Fruit fly (Drosophila melanogaster) whole organism: ENCODE measurements around the gene Ets97D.

Experiments
- CG8478 ChIP-seq: fragments of >200 bp; optimal IDR thresholded peaks from 2 replicates; lab custom pipeline; 2018; ENCODE audit warnings: inconsistent platforms
- Dll ChIP-seq: fragments of >200 bp; optimal IDR thresholded peaks from 2 replicates; lab custom pipeline; 2017
- EcR ChIP-seq, 2 experiments: fragments of >200 bp; optimal IDR thresholded peaks; 2 replicates each; lab custom pipeline; 2017; ENCODE audit warnings: missing biosample characterization in 2 of 2, missing genetic modification characterization in 2 of 2, missing genetic modification reagents in 2 of 2
- pan ChIP-seq: fragments of >200 bp; optimal IDR thresholded peaks from 2 replicates; lab custom pipeline; 2017
- psq ChIP-seq: fragments of >200 bp; optimal IDR thresholded peaks from 2 replicates; lab custom pipeline; 2017
- usp ChIP-seq: fragments of >200 bp; optimal IDR thresholded peaks from 2 replicates; lab custom pipeline; 2017; ENCODE audit warnings: missing biosample characterization, missing genetic modification characterization, mixed read lengths

Gene Ets97D

DNA sequence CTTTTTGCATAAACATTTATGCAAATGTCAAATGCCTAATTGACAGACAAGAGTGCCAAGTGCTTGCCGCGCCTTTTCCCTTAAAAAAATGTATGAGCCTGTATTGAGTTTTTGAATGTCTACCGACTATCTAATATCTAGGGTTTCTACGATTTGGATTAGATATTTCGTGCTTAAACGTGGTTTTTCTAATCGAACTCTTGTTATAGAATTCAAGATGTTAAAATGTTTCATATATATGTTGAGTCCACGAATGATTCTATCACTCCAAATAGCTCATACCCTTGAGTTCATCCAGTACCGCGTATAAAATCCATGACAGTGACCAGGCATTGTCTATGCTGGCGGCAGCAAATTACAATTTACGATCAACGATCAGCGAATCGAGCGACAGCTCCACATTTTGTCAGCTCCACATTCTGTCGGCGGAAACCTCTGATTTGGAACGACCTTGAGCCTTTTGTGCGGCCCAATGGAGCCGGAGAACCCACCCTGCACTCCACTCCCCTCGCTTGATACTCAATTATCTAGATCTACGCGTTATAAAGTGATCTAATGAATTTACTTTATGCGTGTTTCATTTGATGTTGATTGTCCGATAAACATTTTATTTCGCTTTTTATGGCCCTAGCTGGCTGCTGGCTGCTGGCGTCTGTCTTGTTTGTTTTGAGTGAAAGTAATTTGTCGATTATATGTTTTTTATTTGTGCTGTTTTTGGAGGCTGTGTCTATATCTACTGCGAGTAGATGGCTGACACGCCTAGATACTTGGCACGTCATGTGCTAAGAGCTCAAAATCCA is 5.8 kb downstream of the Ets97D start:
- TF ChIP-seq EcR (GFP tag; optimal IDR thresholded peaks at IDR 0.05; lab: Kevin White, UChicago) (no peak), usp (GFP tag; lab: Kevin White, UChicago) (no peak), Dll (lab: Kevin White, UChicago) (no peak), pan (lab: Kevin White, UChicago) (no peak), CG8478 (no peak), psq (no peak)

DNA sequence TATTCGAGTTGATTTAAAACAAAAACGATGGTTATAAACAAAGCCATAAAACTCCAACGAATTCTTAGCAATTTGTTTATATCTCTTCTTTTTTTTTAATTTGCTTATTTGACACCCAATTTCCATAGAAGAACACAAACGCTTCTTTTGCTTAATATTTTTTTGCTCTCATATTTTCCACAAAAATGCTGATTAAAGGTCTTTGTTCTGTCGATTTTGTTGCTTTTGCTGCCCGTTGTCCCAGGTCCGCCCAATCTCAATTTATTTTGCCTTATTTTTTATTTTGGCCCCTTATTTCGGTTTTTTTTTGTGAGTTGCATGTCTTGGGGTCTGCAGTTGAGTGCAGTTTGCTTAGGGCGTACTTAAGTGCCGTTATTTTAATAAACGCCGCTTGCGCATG is 6.7 kb downstream of the Ets97D start:
- TF ChIP-seq Dll (lab: Kevin White, UChicago) (no peak), CG8478 (no peak), usp (GFP tag; lab: Kevin White, UChicago) (no peak), EcR (GFP tag; optimal IDR thresholded peaks at IDR 0.05; lab: Kevin White, UChicago) (no peak), psq (no peak), pan (lab: Kevin White, UChicago) (no peak)

DNA sequence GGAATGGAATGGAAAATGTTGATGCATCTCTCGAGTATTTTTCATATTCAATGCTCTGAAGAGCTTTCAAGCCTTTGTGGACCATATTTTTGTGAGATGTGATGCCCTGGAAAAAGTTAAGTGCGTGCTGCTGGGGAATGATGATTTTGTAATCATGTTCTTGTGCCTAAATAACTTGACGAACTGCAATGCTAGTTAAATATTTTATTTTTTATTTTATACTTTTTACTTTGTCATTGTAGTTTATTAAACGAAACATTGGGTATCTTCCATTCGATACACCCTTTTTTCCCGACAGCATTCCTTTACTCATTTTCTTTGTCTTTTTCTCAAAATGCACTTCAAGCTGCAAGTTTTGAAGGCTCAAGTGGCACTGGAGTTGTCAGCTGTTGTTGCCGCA is 12.7 kb downstream of the Ets97D start:
- TF ChIP-seq Dll (lab: Kevin White, UChicago): no peak
- TF ChIP-seq pan (lab: Kevin White, UChicago): peak; percentile 49

DNA sequence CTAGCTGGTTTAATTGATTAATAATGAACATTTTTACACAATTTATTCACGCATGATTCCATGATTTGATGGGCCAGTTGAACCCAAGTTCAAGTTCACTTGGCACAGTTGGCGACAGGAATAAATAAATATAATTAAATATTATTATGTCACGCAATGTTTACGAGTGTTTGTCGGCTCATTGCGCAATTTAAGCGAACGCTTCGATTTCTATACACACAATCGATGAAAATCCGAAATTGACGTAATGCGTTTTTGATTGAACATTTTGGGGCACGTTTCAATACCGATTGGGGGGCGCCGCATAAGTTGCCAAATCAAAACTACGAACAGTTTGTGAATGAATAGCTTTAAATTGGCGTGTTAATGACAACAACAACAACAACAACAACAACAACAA is 15.4 kb downstream of the Ets97D start:
- TF ChIP-seq EcR (GFP tag; optimal IDR thresholded peaks at IDR 0.05; lab: Kevin White, UChicago) (no peak), pan (lab: Kevin White, UChicago) (no peak), psq (no peak), Dll (lab: Kevin White, UChicago) (no peak), usp (GFP tag; lab: Kevin White, UChicago) (no peak), CG8478 (no peak)

DNA sequence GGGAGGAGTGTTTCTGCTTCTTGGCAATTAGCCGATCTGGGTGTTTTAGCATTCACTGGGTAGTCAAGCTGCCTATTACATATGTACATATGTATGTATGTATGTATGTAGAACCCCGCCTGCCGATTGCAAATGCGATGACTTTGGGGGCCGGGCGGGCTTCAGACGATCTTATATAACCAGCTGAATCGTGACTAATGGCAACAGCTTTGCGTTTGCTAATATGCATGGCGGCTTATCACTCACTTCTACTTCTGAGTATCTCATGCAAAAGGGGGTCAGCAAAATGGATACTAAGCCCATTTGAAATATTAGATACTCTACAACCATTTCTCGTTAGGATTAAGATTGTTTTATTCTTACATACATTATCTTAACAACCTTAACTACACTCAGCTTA is 16.4 kb downstream of the Ets97D start:
- TF ChIP-seq CG8478 (no peak), EcR (GFP tag; optimal IDR thresholded peaks at IDR 0.05; lab: Kevin White, UChicago) (no peak), Dll (lab: Kevin White, UChicago) (no peak), psq (no peak), usp (GFP tag; lab: Kevin White, UChicago) (no peak), pan (lab: Kevin White, UChicago) (no peak)

DNA sequence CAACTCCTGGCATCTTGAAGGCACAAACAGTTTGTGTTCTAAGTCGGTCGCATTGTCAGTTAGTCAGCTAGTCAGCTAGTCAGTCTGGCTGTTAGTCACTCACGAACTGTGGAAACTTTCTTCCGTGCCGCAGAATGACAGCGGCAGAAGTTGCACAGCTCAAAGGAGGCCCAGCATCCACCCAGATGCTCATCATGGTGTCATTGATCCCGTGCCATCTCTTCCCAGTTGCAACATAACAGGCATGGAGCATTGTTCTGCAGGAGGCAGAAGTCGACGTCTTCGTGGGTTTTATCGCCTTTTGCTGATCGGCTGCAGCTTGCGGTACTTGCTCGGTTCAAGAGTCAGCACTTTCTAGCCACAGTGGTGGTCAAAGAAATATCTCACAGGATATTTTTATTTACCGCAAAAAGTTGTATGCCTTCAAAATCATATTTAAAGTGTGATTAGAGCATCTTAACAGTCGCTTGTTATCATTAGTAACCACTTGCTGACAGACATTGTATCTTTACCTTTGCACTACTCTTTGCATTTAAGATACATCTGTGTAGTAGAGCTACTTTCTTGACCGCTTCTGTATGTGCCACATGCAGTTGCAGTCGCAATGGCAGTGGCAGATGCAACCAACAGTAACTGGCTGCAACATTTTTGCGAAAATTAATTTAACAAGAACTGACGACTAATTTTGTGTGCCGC is 18.9 kb downstream of the Ets97D start:
- TF ChIP-seq EcR (GFP tag; optimal IDR thresholded peaks at IDR 0.05; lab: Kevin White, UChicago) (peak in 1 of 2 experiments; percentile 76), psq (no peak)

DNA sequence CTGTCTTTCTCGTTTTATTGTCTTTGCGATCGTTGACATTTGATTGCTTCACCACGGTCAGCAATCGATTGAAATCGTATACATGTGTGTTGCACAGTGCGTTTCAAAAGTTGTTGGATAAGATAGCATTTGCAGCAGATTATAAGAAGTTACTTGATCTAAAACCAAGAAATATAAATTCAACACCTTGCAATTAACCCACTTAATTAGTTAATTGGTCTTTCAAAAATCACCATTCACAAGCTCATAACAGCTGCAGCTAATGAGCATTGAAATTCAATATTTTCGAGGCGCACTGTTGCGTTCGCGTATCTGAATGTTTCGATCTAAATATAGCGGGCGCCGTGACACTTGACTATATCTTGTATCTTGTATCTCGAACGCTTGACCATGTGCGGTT is 19.9 kb downstream of the Ets97D start:
- TF ChIP-seq EcR (GFP tag; optimal IDR thresholded peaks at IDR 0.05; lab: Kevin White, UChicago) (peak in 1 of 2 experiments; percentile 34), CG8478 (no peak)

DNA sequence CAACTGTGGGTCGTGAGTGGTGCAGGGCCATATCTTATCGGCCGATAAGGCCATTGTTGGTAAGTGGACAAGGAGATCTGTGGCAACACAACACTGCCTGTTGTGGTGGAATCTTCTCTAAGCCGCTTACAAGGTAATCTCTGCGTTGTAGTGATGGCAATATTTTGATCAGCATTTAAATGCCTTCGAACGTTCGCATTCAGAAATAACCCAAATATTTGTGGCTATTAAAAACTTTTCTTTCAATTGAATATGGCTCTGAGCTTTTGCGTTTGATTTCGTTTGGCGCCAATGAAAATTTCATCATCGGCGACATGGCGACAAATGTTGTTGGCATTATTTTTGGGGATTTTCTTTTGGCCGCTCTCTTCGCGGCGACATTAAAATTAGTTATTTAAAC is 22.2 kb downstream of the Ets97D start:
- TF ChIP-seq usp (GFP tag; lab: Kevin White, UChicago) (no peak), psq (no peak), CG8478 (no peak), Dll (lab: Kevin White, UChicago) (no peak), pan (lab: Kevin White, UChicago) (no peak), EcR (GFP tag; optimal IDR thresholded peaks at IDR 0.05; lab: Kevin White, UChicago) (no peak)

DNA sequence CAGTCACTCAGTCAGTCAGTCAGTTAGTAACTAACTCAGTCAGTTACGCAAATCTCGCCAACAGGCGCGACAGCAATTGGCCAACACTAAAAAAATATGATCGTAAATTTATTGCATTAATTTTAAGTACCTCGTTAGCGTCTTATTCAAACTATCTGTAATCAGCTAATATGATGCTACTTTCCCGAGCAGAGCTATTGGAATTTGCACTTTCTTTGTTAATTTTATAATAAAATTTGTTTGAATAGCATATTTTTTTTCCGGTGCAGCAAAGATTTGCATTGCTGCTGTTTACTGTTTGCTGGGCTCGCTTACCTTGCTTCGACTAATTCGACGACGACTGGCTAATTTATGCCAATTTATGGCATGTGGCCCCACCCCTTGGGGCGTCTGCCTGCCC is 22.6 kb downstream of the Ets97D start:
- no peak for TF ChIP-seq EcR (GFP tag; optimal IDR thresholded peaks at IDR 0.05; lab: Kevin White, UChicago)
- no peak for TF ChIP-seq usp (GFP tag; lab: Kevin White, UChicago)
- TF ChIP-seq psq: no peak
- no peak for TF ChIP-seq pan (lab: Kevin White, UChicago)
- no peak for TF ChIP-seq CG8478

DNA sequence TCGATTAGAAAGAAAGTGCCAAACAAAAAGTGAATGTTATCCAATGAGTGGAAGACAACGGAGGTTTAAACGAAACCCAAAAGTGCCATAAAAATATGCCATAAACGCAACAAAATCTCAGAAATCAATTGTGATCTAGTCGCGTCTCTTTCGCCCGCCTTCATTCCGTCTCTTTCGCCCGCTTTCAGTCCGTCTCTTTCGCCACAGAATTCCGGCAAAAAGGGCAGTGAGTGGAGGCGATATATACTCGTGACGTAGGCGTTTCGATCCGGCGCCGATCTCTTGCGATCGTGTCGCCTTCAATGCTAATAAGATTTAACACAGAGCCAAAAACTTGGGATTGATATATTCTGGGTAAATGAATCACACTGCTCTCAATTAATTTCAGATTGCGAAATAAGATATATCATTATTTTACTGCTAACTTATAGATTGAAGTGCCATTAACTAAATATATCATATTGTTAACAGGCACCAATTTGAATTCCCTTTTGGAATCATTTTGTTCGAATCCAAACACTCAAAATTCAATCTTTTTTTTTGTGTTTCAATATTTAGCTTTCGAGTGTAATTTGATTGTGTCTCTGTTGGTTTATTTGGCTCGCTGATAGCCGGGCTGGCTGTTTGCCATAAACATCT is 24.5 kb downstream of the Ets97D start:
- TF ChIP-seq CG8478 (no peak), pan (lab: Kevin White, UChicago) (no peak)

DNA sequence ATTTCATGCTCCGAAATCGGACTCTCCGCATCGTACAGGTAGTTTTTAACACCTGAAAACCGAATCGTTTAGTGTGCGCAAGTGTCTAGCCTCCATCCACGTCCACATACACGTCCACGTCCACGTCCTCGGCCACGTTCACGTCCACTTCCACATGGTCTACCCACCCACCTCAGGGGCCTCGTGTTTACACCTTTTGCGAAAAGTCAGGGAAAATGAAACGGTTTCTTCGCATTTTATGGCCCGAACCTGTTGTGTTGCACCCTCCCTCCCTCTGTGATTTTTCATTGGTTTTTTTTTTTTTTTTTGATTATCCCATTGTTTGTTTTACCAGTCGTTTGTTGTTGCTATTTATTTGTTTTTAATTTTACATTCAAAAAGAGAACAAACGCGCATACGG is 25.5 kb downstream of the Ets97D start:
- TF ChIP-seq pan (lab: Kevin White, UChicago): no peak
- no peak for TF ChIP-seq CG8478
- no peak for TF ChIP-seq EcR (GFP tag; optimal IDR thresholded peaks at IDR 0.05; lab: Kevin White, UChicago)
- TF ChIP-seq Dll (lab: Kevin White, UChicago): no peak
- TF ChIP-seq psq: no peak

DNA sequence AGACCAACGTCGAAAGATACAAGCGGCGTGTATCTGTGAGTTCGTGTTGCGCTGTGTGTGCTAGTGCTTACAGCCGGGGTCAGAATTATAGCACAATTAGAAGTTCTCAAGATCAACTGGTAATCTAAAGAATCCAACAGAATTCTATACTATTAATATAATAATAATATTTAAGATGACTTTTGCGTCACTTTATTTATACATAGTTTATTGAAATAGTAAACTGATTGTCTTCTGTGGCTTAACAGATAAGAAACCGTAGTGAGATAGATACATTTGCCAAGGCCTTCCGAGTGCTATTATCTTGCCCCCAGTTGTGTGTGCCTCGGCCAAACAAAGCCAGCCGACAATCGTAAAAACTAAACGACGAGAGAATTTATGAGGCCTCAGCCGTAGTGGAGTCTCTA is 26.4 kb downstream of the Ets97D start:
- TF ChIP-seq usp (GFP tag; lab: Kevin White, UChicago): no peak
- TF ChIP-seq EcR (GFP tag; optimal IDR thresholded peaks at IDR 0.05; lab: Kevin White, UChicago): no peak
- no peak for TF ChIP-seq CG8478
- TF ChIP-seq psq: no peak
- TF ChIP-seq pan (lab: Kevin White, UChicago): no peak
- no peak for TF ChIP-seq Dll (lab: Kevin White, UChicago)

DNA sequence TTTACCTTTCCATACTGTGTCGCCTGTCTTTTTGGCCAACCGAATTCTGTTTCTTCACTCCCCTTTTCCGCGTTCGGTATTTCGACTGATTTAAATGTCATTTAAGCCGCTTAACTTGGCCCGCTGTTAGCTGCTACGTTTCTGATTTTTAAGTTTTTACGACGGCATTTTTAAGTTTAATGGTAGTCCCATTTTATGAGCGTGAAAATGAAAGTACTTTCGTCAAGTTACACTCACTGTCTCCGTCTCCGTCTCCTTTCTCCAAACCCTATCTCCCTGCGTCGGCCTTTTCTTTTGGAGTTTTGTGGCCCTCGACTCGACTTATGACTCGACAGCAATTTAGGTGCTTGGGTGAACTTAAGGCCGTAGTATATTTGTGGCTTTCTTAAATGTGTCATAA is 27.5 kb downstream of the Ets97D start:
- TF ChIP-seq Dll (lab: Kevin White, UChicago) (no peak), usp (GFP tag; lab: Kevin White, UChicago) (no peak), EcR (GFP tag; optimal IDR thresholded peaks at IDR 0.05; lab: Kevin White, UChicago) (no peak), CG8478 (no peak), psq (no peak), pan (lab: Kevin White, UChicago) (no peak)
